Worm (Caenorhabditis elegans): ENCODE results near the gene pmp-3.

pmp-3 gene

ce11 chrV:14685435-14686058 lies 39.0 kb downstream of the pmp-3 start, which contains the start of gene C47E8.4 (continued):
- no peak for TF ChIP-seq tbx-9 (tag; optimal IDR thresholded peaks at IDR 0.05; ENCODE audit: borderline replicate concordance)
- TF ChIP-seq sptf-2 (GFP tag; optimal IDR thresholded peaks at IDR 0.05): no peak
- TF ChIP-seq K12H6.12 (tag; optimal IDR thresholded peaks at IDR 0.05): peak; percentile 96
- TF ChIP-seq him-1 (tag; optimal IDR thresholded peaks at IDR 0.05): peak; percentile 81
- TF ChIP-seq aptf-2 (GFP tag; conservative IDR thresholded peaks at IDR 0.05): peak; percentile 68
- TF ChIP-seq D2030.7 (GFP tag; IDR thresholded peaks at IDR 0.05): peak; percentile 93
- TF ChIP-seq lag-1 (GFP tag; IDR thresholded peaks at IDR 0.05): no peak
- peak; percentile 95 for TF ChIP-seq dox-1 (GFP tag; IDR thresholded peaks at IDR 0.05)
- TF ChIP-seq lin-54 (GFP tag; optimal IDR thresholded peaks at IDR 0.05): peak; percentile 98
- TF ChIP-seq tlf-1 (GFP tag; optimal IDR thresholded peaks at IDR 0.05): peak; percentile 98
- peak; percentile 97 for TF ChIP-seq ZK185.1 (tag; optimal IDR thresholded peaks at IDR 0.05; ENCODE audit: poor library complexity, severe bottlenecking)
- peak; percentile 96 for TF ChIP-seq athp-1 (tag; optimal IDR thresholded peaks at IDR 0.05)
- TF ChIP-seq ceh-27 (GFP tag; optimal IDR thresholded peaks at IDR 0.05): peak; percentile 98
- TF ChIP-seq Y67H2A.10 (GFP tag; conservative IDR thresholded peaks at IDR 0.05): peak; percentile 93
- TF ChIP-seq lin-35 (GFP tag; optimal IDR thresholded peaks at IDR 0.05): peak in 2 of 3 experiments; percentile 84 to 94
- TF ChIP-seq ztf-22 (GFP tag; optimal IDR thresholded peaks at IDR 0.05): peak; percentile 85
- TF ChIP-seq C17E4.6 (GFP tag; IDR thresholded peaks at IDR 0.05): peak; percentile 89
- peak; percentile 75; the same call in 1 of the 2 replicates for TF ChIP-seq aptf-3 (GFP tag; IDR thresholded peaks at IDR 0.05)
- TF ChIP-seq hmg-20 (GFP tag; IDR thresholded peaks at IDR 0.05): peak; percentile 91
- no peak for TF ChIP-seq F55B11.4 (tag; optimal IDR thresholded peaks at IDR 0.05; ENCODE audit: borderline replicate concordance, insufficient read depth)
- TF ChIP-seq ztf-26 (tag; optimal IDR thresholded peaks at IDR 0.05): peak; percentile 94
- TF ChIP-seq lsy-27 (tag; optimal IDR thresholded peaks at IDR 0.05; ENCODE audit: borderline replicate concordance, insufficient read depth): no peak
- TF ChIP-seq ceh-91 (GFP tag; IDR thresholded peaks at IDR 0.05): peak; percentile 93
- peak; percentile 8 for TF ChIP-seq pha-4 (tag; optimal IDR thresholded peaks at IDR 0.05)
- peak; percentile 63 for TF ChIP-seq dpl-1 (GFP tag; optimal IDR thresholded peaks at IDR 0.05)
- peak; percentile 90 for TF ChIP-seq somi-1 (GFP tag; optimal IDR thresholded peaks at IDR 0.05)
- peak; percentile 92 for TF ChIP-seq B0019.2 (GFP tag; conservative IDR thresholded peaks at IDR 0.05)
- TF ChIP-seq madf-3 (GFP tag; IDR thresholded peaks at IDR 0.05): peak; percentile 95
- TF ChIP-seq T26A5.8 (tag; optimal IDR thresholded peaks at IDR 0.05): no peak
- TF ChIP-seq nfya-1 (tag; optimal IDR thresholded peaks at IDR 0.05; ENCODE audit: borderline replicate concordance, insufficient read depth): no peak
- peak; percentile 90 for TF ChIP-seq ccch-3 (GFP tag; optimal IDR thresholded peaks at IDR 0.05)
- TF ChIP-seq snpc-1.3 (tag; optimal IDR thresholded peaks at IDR 0.05; ENCODE audit: insufficient read depth): peak; percentile 89
- TF ChIP-seq F37B4.10 (GFP tag; IDR thresholded peaks at IDR 0.05): 0 out of 2 replicates have a peak, but pooled peaks have one; percentile 33
- peak; percentile 55 for TF ChIP-seq nhr-80 (tag; optimal IDR thresholded peaks at IDR 0.05)
- peak; percentile 41 for TF ChIP-seq B0261.1 (tag; optimal IDR thresholded peaks at IDR 0.05)
- peak; percentile 95 for TF ChIP-seq sea-2 (GFP tag; IDR thresholded peaks at IDR 0.05)
- no peak for TF ChIP-seq hlh-12 (tag; optimal IDR thresholded peaks at IDR 0.05)
- peak; percentile 94 for TF ChIP-seq chd-7 (tag; optimal IDR thresholded peaks at IDR 0.05)
- 0 out of 2 replicates have a peak, but pooled peaks have one; percentile 43 for TF ChIP-seq bed-1 (GFP tag; IDR thresholded peaks at IDR 0.05)
- TF ChIP-seq ztf-28 (GFP tag; IDR thresholded peaks at IDR 0.05): peak; percentile 94
- TF ChIP-seq ets-4 (GFP tag; optimal IDR thresholded peaks at IDR 0.05): no peak
- peak; percentile 56 for TF ChIP-seq rpc-1 (optimal IDR thresholded peaks at IDR 0.05)
- TF ChIP-seq rpc-1 (tag; optimal IDR thresholded peaks at IDR 0.05): peak; percentile 0
- peak; percentile 85 for TF ChIP-seq ztf-3 (GFP tag; optimal IDR thresholded peaks at IDR 0.05)
- TF ChIP-seq mes-4 (tag; optimal IDR thresholded peaks at IDR 0.05): no peak
- TF ChIP-seq lin-26 (GFP tag; IDR thresholded peaks at IDR 0.05): no peak
- peak; percentile 93 for TF ChIP-seq madf-6 (GFP tag; IDR thresholded peaks at IDR 0.05)
- TF ChIP-seq ceh-79 (tag; optimal IDR thresholded peaks at IDR 0.05): peak; percentile 87

Measured in whole organism, young adult.